Fruit fly (Drosophila melanogaster): ENCODE results near the gene Drice.

dm6 chr3R:29839707-29840311, 40.4 kb downstream of the Drice start:
- no peak for TF ChIP-seq Snoo (tag; optimal IDR thresholded peaks at IDR 0.05)
- no peak for TF ChIP-seq CG9948 (tag; optimal IDR thresholded peaks at IDR 0.05)
- no peak for TF ChIP-seq EcR (GFP tag; optimal IDR thresholded peaks at IDR 0.05)
- no peak for TF ChIP-seq Pif1B (GFP tag; optimal IDR thresholded peaks at IDR 0.05)
- TF ChIP-seq rn (GFP tag; IDR thresholded peaks at IDR 0.05), result no peak
- no peak for TF ChIP-seq CG17806 (tag; optimal IDR thresholded peaks at IDR 0.05)
- no peak for TF ChIP-seq CG15710 (tag; optimal IDR thresholded peaks at IDR 0.05)
- TF ChIP-seq CG4496 (GFP tag; IDR thresholded peaks at IDR 0.05), result no peak
- TF ChIP-seq CG8159 (tag; optimal IDR thresholded peaks at IDR 0.05), result no peak

Measured in whole organism, pupa.